Worm (Caenorhabditis elegans): Measurements from ENCODE around the gene T22G5.3.

DNA sequence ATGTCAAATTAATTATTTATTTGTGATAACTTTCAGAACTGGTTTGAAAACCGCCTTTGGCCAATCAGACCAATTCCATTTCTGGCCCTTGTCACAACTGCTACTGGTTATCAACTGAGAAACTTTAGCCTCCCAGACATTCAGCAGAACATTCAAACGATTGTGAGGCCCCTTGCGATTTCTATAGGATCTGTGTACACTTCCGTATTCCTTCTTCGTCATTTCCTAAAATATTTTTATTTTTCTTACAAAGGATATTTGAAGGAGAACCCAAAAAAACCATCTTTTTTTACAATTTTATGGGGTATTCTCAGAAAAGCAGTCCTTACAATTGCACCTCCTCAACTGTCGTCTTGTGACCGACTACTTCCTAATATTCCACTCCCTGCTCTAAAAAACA lies 7.4 kb upstream of the T22G5.3 start:
- no peak for TF ChIP-seq ama-1 (optimal IDR thresholded peaks at IDR 0.05)
- no peak for TF ChIP-seq tbx-11 (GFP tag; IDR thresholded peaks at IDR 0.05)
- no peak for TF ChIP-seq flt-1 (GFP tag; IDR thresholded peaks at IDR 0.05)
- TF ChIP-seq ceh-36 (tag; optimal IDR thresholded peaks at IDR 0.05), result no peak
- no peak for TF ChIP-seq aly-1 (tag; optimal IDR thresholded peaks at IDR 0.05)
- no peak for TF ChIP-seq hmg-4 (GFP tag; optimal IDR thresholded peaks at IDR 0.05)
- no peak for TF ChIP-seq ceh-13 (GFP tag; optimal IDR thresholded peaks at IDR 0.05)
- no peak for TF ChIP-seq ets-7 (tag; optimal IDR thresholded peaks at IDR 0.05)
